Worm (Caenorhabditis elegans) whole organism, early embryonic: ENCODE results near the gene ran-3.

ENCODE experiments used
- B0310.2 ChIP-seq: sonication (generic microtip); optimal IDR thresholded peaks from 2 replicates; lab custom pipeline; 2016; ENCODE audit warnings: mild to moderate bottlenecking, missing genetic modification characterization, missing compliant biosample characterization
- F13C5.2 ChIP-seq: sonication (generic microtip); optimal IDR thresholded peaks from 2 replicates; lab custom pipeline; 2017; ENCODE audit warnings: mild to moderate bottlenecking, missing genetic modification characterization, inconsistent platforms, missing compliant biosample characterization
- aly-1 ChIP-seq: sonication (generic microtip); optimal IDR thresholded peaks from 2 replicates; lab custom pipeline; 2016; ENCODE audit warnings: missing genetic modification characterization, missing compliant biosample characterization
- ama-1 ChIP-seq: fragments of 150-350 bp; optimal IDR thresholded peaks from 2 replicates; lab custom pipeline; 2014
- ceh-13 ChIP-seq: fragments of 200-800 bp; sonication (Bioruptor generic); optimal IDR thresholded peaks from 2 replicates; lab custom pipeline; 2018; ENCODE audit warnings: mild to moderate bottlenecking, missing genetic modification characterization, missing compliant biosample characterization
- ceh-36 ChIP-seq: sonication (generic microtip); optimal IDR thresholded peaks from 2 replicates; lab custom pipeline; 2016; ENCODE audit warnings: missing genetic modification characterization, inconsistent platforms, missing compliant biosample characterization
- ets-7 ChIP-seq: sonication (generic microtip); optimal IDR thresholded peaks from 2 replicates; lab custom pipeline; 2016; ENCODE audit warnings: missing genotype, missing genetic modification characterization, missing compliant biosample characterization
- flt-1 ChIP-seq: fragments of 200-800 bp; sonication (Bioruptor generic); IDR thresholded peaks from 2 replicates; pipeline ENCODE4 v1.3.6; 2022; ENCODE audit warnings: missing genetic modification characterization, missing compliant biosample characterization
- hmbx-1 ChIP-seq: sonication (generic microtip); optimal IDR thresholded peaks from 2 replicates; lab custom pipeline; 2016; ENCODE audit warnings: mild to moderate bottlenecking, missing genetic modification characterization, missing compliant biosample characterization
- hmg-4 ChIP-seq: fragments of 200-800 bp; sonication (Bioruptor generic); optimal IDR thresholded peaks from 2 replicates; lab custom pipeline; 2018; ENCODE audit warnings: mild to moderate bottlenecking, missing genetic modification characterization, missing compliant biosample characterization
- hnd-1 ChIP-seq: sonication (generic microtip); optimal IDR thresholded peaks from 2 replicates; lab custom pipeline; 2016; ENCODE audit warnings: missing genetic modification characterization, missing compliant biosample characterization
- pes-1 ChIP-seq: fragments of 200-800 bp; sonication (Bioruptor generic); IDR thresholded peaks from 2 replicates; pipeline ENCODE4 v1.3.6; 2022; ENCODE audit warnings: missing genetic modification reagents, missing genetic modification characterization, missing compliant biosample characterization
- scrt-1 ChIP-seq: fragments of 200-800 bp; sonication (Bioruptor generic); IDR thresholded peaks from 2 replicates; pipeline ENCODE4 v1.3.6; 2022; ENCODE audit warnings: missing genetic modification characterization, missing compliant biosample characterization
- sea-1 ChIP-seq: fragments of 200-800 bp; sonication (Bioruptor generic); conservative IDR thresholded peaks from 2 replicates; pipeline ENCODE4 v1.3.6; 2022; ENCODE audit warnings: missing genetic modification characterization, missing compliant biosample characterization
- tbx-11 ChIP-seq: fragments of 200-800 bp; sonication (Bioruptor generic); IDR thresholded peaks from 2 replicates; pipeline ENCODE4 v1.3.6; 2022; ENCODE audit warnings: missing genetic modification characterization, missing compliant biosample characterization
- tbx-37 ChIP-seq: fragments of 200-800 bp; sonication (Bioruptor generic); conservative IDR thresholded peaks from 2 replicates; pipeline ENCODE4 v1.3.6; 2022; ENCODE audit warnings: missing genetic modification reagents, missing genetic modification characterization, missing compliant biosample characterization
- tra-4 ChIP-seq: sonication (generic microtip); optimal IDR thresholded peaks from 2 replicates; lab custom pipeline; 2017; ENCODE audit warnings: missing genetic modification characterization, missing compliant biosample characterization

Gene ran-3

DNA sequence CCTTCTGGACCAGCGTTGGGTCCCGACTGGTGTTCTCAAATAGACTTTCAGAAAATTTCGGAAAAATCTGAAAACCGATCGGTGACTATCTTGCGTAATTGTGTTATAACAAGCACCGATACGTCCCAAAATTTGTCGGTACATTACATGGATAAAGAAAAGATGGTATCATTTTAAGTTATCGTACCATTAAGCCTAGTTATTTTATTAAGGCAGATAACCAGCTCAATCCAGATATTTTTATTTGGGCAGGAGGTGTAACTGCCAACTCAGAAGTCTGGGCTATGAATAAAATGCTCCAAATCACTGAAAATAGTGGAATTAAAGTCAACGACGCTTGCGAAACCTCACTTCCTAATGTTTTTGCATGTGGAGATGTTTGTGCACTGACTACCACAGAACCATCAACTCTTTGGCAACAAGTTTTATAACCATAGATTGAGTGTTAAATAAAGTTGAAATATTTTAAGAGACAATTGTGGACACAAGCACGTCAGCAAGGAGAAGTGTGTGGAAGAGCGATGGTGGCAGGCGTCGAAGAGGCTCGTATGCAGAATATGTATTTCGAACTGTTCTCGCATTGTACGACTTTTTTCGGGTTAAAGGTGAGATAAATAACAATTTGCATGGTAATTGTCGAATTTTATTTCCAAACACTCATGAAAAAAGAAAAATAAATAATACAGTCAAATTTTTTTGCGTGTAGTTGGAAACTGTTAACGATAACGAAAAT, 1.5 kb upstream of the ran-3 start:
- 0 out of 2 replicates have a peak, but pooled peaks have one; percentile 29 for TF ChIP-seq tbx-37
- no peak for TF ChIP-seq tra-4 (tag; lab: Kevin White, UChicago)

- TF ChIP-seq aly-1 (tag; lab: Kevin White, UChicago) (no peak), hnd-1 (tag; lab: Kevin White, UChicago) (no peak), hmg-4 (no peak)
These were observed 3.6 kb downstream of the ran-3 start, which contains the start of gene shw-1 for ce11 chrII:8321244-8321643. TSS of gene shw-1 (minus strand) at chrII:8321471.

- TF ChIP-seq hmg-4 (no peak), tbx-11 (GFP tag; lab: Robert Waterston, UW) (no peak), ets-7 (tag; lab: Kevin White, UChicago) (no peak), sea-1 (GFP tag; lab: Robert Waterston, UW) (no peak), pes-1 (GFP tag; lab: Robert Waterston, UW) (no peak), scrt-1 (no peak), F13C5.2 (tag; lab: Kevin White, UChicago) (no peak), tbx-37 (no peak), flt-1 (GFP tag; lab: Robert Waterston, UW) (no peak), hnd-1 (tag; lab: Kevin White, UChicago) (no peak), hmbx-1 (tag; lab: Kevin White, UChicago) (no peak), ceh-13 (GFP tag; lab: Kevin White, UChicago) (no peak), ceh-36 (no peak)
These were observed 8.2 kb downstream of the ran-3 start for ce11 chrII:8316701-8317100.

- no peak for TF ChIP-seq ceh-13 (GFP tag; lab: Kevin White, UChicago)
- TF ChIP-seq ama-1 (lab: Kevin White, UChicago): no peak
- no peak for TF ChIP-seq ceh-36
- no peak for TF ChIP-seq aly-1 (tag; lab: Kevin White, UChicago)
- TF ChIP-seq tra-4 (tag; lab: Kevin White, UChicago): no peak
These were observed 10.1 kb downstream of the ran-3 start for ce11 chrII:8314768-8315167.

ce11 chrII:8312012-8312411, 12.8 kb downstream of the ran-3 start:
- no peak for TF ChIP-seq tbx-37
- TF ChIP-seq hmbx-1 (tag; lab: Kevin White, UChicago): no peak
- no peak for TF ChIP-seq tra-4 (tag; lab: Kevin White, UChicago)
- no peak for TF ChIP-seq pes-1 (GFP tag; lab: Robert Waterston, UW)
- TF ChIP-seq aly-1 (tag; lab: Kevin White, UChicago): no peak
- TF ChIP-seq scrt-1: no peak

DNA sequence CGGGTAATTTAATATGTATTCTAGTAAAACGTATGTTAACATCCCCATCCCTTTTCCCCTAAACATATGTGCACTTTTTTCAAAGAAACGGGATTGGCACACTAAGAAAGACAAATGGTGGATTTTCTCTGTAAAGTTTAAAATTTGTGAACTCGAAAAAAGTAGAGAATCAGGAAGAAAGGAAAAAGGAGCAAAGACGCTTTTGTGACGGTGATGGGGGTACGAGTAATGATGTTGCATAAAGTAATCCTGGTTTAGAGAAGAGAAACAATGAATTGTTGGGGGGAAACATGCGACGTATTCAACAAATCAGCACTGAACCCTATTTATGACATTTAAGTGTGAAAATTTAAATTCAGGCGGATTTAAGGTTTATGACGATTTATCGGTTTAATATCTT, 13.4 kb downstream of the ran-3 start:
- TF ChIP-seq tbx-37: no peak
- no peak for TF ChIP-seq ceh-36
- no peak for TF ChIP-seq flt-1 (GFP tag; lab: Robert Waterston, UW)
- no peak for TF ChIP-seq B0310.2 (tag; lab: Kevin White, UChicago)

- TF ChIP-seq B0310.2 (tag; lab: Kevin White, UChicago) (no peak), tra-4 (tag; lab: Kevin White, UChicago) (no peak), tbx-11 (GFP tag; lab: Robert Waterston, UW) (no peak), sea-1 (GFP tag; lab: Robert Waterston, UW) (no peak), ets-7 (tag; lab: Kevin White, UChicago) (no peak), ceh-13 (GFP tag; lab: Kevin White, UChicago) (no peak), pes-1 (GFP tag; lab: Robert Waterston, UW) (no peak), hmg-4 (no peak)
These were observed 16.5 kb downstream of the ran-3 start for ce11 chrII:8308314-8308713.

ce11 chrII:8295296-8295695, 29.6 kb downstream of the ran-3 start, which contains the start of gene nlp-55:
TSS of gene nlp-55 (minus strand) at chrII:8295396.
- TF ChIP-seq hmg-4 (no peak), tbx-37 (no peak), ceh-13 (GFP tag; lab: Kevin White, UChicago) (no peak), ama-1 (lab: Kevin White, UChicago) (no peak), sea-1 (GFP tag; lab: Robert Waterston, UW) (no peak), scrt-1 (no peak), pes-1 (GFP tag; lab: Robert Waterston, UW) (no peak), ceh-36 (no peak), flt-1 (GFP tag; lab: Robert Waterston, UW) (no peak), tbx-11 (GFP tag; lab: Robert Waterston, UW) (no peak), hnd-1 (tag; lab: Kevin White, UChicago) (no peak)

DNA sequence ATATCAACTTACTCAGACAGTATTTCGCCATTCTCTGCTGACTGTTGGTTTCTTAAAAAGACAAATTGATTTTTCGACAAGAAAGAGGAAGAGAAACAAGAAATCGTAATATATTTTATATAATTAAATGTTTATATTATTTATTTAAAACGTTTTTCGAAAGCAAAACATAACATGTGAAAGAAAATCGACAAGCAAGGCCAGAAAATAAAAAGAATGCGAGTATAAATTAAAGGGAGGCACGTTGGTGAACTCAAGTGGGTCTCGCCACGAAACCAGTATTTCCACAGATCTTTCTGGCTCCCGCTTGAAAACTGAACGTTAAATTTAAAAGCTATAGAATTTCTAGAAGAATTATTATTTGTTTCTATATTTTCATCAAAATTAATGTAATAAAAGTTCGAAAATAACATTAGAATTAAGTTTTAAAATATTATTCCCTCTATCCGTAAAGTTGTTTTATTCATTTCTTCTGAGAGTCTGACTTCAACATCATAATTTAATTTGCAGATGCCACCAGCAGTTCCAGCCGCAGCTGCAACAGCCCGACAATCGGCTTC, 41.6 kb downstream of the ran-3 start, which contains the start of the genes nst-1 and cct-4:
TSS of gene nst-1 (minus strand) at position 51 of the 560 bp plus-strand sequence.
TSS of gene cct-4 (plus strand) at position 510 of the 560 bp plus-strand sequence.
- TF ChIP-seq F13C5.2 (tag; lab: Kevin White, UChicago): no peak
- no peak for TF ChIP-seq pes-1 (GFP tag; lab: Robert Waterston, UW)
- no peak for TF ChIP-seq ceh-36
- TF ChIP-seq ama-1 (lab: Kevin White, UChicago): no peak
- no peak for TF ChIP-seq scrt-1
- no peak for TF ChIP-seq hmg-4
- no peak for TF ChIP-seq B0310.2 (tag; lab: Kevin White, UChicago)
- no peak for TF ChIP-seq hnd-1 (tag; lab: Kevin White, UChicago)
- TF ChIP-seq ets-7 (tag; lab: Kevin White, UChicago): no peak
- TF ChIP-seq hmbx-1 (tag; lab: Kevin White, UChicago): no peak
